Worm (Caenorhabditis elegans) whole organism, L2 larva: Measurements from ENCODE around the gene B0403.6.

Experiments
- C34F6.9 ChIP-seq: fragments of 150-350 bp; optimal IDR thresholded peaks from 2 replicates; lab custom pipeline; 2014; ENCODE audit warnings: missing biosample characterization, missing genetic modification characterization
- F13H6.1 ChIP-seq: sonication (generic microtip); optimal IDR thresholded peaks from 2 replicates; lab custom pipeline; 2016; ENCODE audit warnings: missing genetic modification characterization, missing compliant biosample characterization
- Y55F3AM.14 ChIP-seq: fragments of 200-800 bp; sonication (Bioruptor generic); optimal IDR thresholded peaks from 2 replicates; lab custom pipeline; 2018; ENCODE audit warnings: mild to moderate bottlenecking, missing genetic modification characterization, missing compliant biosample characterization
- aly-2 ChIP-seq: fragments of 150-350 bp; optimal IDR thresholded peaks from 2 replicates; lab custom pipeline; 2014; ENCODE audit warnings: missing biosample characterization, missing genetic modification characterization
- blmp-1 ChIP-seq: sonication (generic microtip); optimal IDR thresholded peaks from 2 replicates; lab custom pipeline; 2017; ENCODE audit warnings: missing genetic modification characterization, mild to moderate bottlenecking, missing compliant biosample characterization, antibody characterized with exemption, moderate library complexity; ENCODE audit not compliant: insufficient read depth
- crh-2 ChIP-seq: sonication (generic microtip); optimal IDR thresholded peaks from 2 replicates; lab custom pipeline; 2017; ENCODE audit warnings: missing biosample characterization, missing genetic modification characterization
- dmd-4 ChIP-seq: sonication (generic microtip); optimal IDR thresholded peaks from 2 replicates; lab custom pipeline; 2017; ENCODE audit warnings: missing biosample characterization, missing genetic modification characterization
- egl-27 ChIP-seq: sonication (generic microtip); optimal IDR thresholded peaks from 3 replicates; lab custom pipeline; 2017; ENCODE audit warnings: missing biosample characterization, missing genetic modification reagents, missing genetic modification characterization
- elt-1 ChIP-seq: fragments of 150-350 bp; optimal IDR thresholded peaks from 2 replicates; lab custom pipeline; 2014; ENCODE audit warnings: missing biosample characterization, missing genetic modification characterization
- elt-3 ChIP-seq: sonication (generic microtip); optimal IDR thresholded peaks from 2 replicates; lab custom pipeline; 2017; ENCODE audit warnings: missing biosample characterization, missing genetic modification characterization
- fos-1 ChIP-seq: fragments of 150-350 bp; optimal IDR thresholded peaks from 2 replicates; lab custom pipeline; 2014; ENCODE audit warnings: missing biosample characterization, missing genetic modification characterization
- gmeb-1 ChIP-seq: fragments of 150-350 bp; optimal IDR thresholded peaks from 2 replicates; lab custom pipeline; 2014; ENCODE audit warnings: missing biosample characterization, missing genetic modification characterization
- lin-11 ChIP-seq: fragments of 150-350 bp; sonication (generic microtip); optimal IDR thresholded peaks from 2 replicates; lab custom pipeline; 2014; ENCODE audit warnings: missing biosample characterization, missing genetic modification characterization, inconsistent platforms, mixed read lengths
- lin-39 ChIP-seq: fragments of 150-350 bp; optimal IDR thresholded peaks from 2 replicates; lab custom pipeline; 2014; ENCODE audit warnings: missing biosample characterization, missing genetic modification reagents, missing genetic modification characterization
- lsy-2 ChIP-seq, 2 experiments: fragments of 150-350 bp in 1 of 2; sonication (generic microtip) in 1 of 2; optimal IDR thresholded peaks; 2 replicates each; lab custom pipeline; 2014 to 2017; ENCODE audit warnings: missing biosample characterization in 2 of 2, missing genetic modification characterization in 2 of 2
- mab-5 ChIP-seq: fragments of 150-350 bp; optimal IDR thresholded peaks from 2 replicates; lab custom pipeline; 2014; ENCODE audit warnings: missing biosample characterization, missing genetic modification characterization
- mbf-1 ChIP-seq: sonication (generic microtip); optimal IDR thresholded peaks from 2 replicates; lab custom pipeline; 2017; ENCODE audit warnings: missing biosample characterization, missing genetic modification characterization
- mdl-1 ChIP-seq, 2 experiments: fragments of 150-350 bp in 1 of 2; sonication (generic microtip) in 1 of 2; optimal IDR thresholded peaks; 2 replicates each; lab custom pipeline; 2017; ENCODE audit warnings: missing biosample characterization in 2 of 2, missing genetic modification characterization in 2 of 2
- nhr-10 ChIP-seq: sonication (generic microtip); optimal IDR thresholded peaks from 2 replicates; lab custom pipeline; 2017; ENCODE audit warnings: missing biosample characterization, missing genetic modification characterization
- nhr-12 ChIP-seq: fragments of 150-350 bp; optimal IDR thresholded peaks from 2 replicates; lab custom pipeline; 2014; ENCODE audit warnings: missing biosample characterization, missing genetic modification characterization
- nhr-129 ChIP-seq: fragments of 150-350 bp; optimal IDR thresholded peaks from 2 replicates; lab custom pipeline; 2014; ENCODE audit warnings: missing biosample characterization, missing genetic modification characterization
- nhr-23 ChIP-seq: fragments of 150-350 bp; optimal IDR thresholded peaks from 2 replicates; lab custom pipeline; 2014; ENCODE audit warnings: missing biosample characterization, missing genetic modification reagents, missing genetic modification characterization
- nhr-237 ChIP-seq: fragments of 150-350 bp; optimal IDR thresholded peaks from 2 replicates; lab custom pipeline; 2014; ENCODE audit warnings: missing biosample characterization, missing genetic modification characterization
- nhr-25 ChIP-seq: fragments of 150-350 bp; sonication (generic microtip); optimal IDR thresholded peaks from 3 replicates; lab custom pipeline; 2014; ENCODE audit warnings: missing biosample characterization, missing genetic modification characterization
- nhr-6 ChIP-seq: fragments of 150-350 bp; optimal IDR thresholded peaks from 2 replicates; lab custom pipeline; 2014; ENCODE audit warnings: missing biosample characterization, missing genetic modification characterization
- peb-1 ChIP-seq: fragments of 150-350 bp; optimal IDR thresholded peaks from 2 replicates; lab custom pipeline; 2014; ENCODE audit warnings: missing biosample characterization, missing genetic modification characterization
- sem-4 ChIP-seq: fragments of 150-350 bp; optimal IDR thresholded peaks from 2 replicates; lab custom pipeline; 2014; ENCODE audit warnings: missing biosample characterization, missing genetic modification reagents, missing genetic modification characterization
- skn-1 ChIP-seq: sonication (generic microtip); optimal IDR thresholded peaks from 2 replicates; lab custom pipeline; 2017; ENCODE audit warnings: missing biosample characterization, missing genetic modification characterization
- sma-3 ChIP-seq: sonication (generic microtip); optimal IDR thresholded peaks from 2 replicates; lab custom pipeline; 2016; ENCODE audit warnings: missing genetic modification reagents, missing genetic modification characterization, missing compliant biosample characterization
- sma-9 ChIP-seq, 2 experiments: fragments of 150-350 bp in 1 of 2; sonication (generic microtip) in 1 of 2; optimal IDR thresholded peaks; 2 replicates each; lab custom pipeline; 2014 to 2016; ENCODE audit warnings: missing genetic modification characterization in 2 of 2, mild to moderate bottlenecking in 1 of 2, missing biosample characterization in 1 of 2, missing compliant biosample characterization in 1 of 2, missing genetic modification reagents in 1 of 2, moderate library complexity in 1 of 2
- snpc-4 ChIP-seq: fragments of 150-350 bp; optimal IDR thresholded peaks from 2 replicates; lab custom pipeline; 2014; ENCODE audit warnings: missing biosample characterization, missing genetic modification characterization
- unc-39 ChIP-seq: fragments of 150-350 bp; optimal IDR thresholded peaks from 2 replicates; lab custom pipeline; 2014; ENCODE audit warnings: missing biosample characterization, missing genetic modification characterization
- unc-62 ChIP-seq: fragments of 150-350 bp; optimal IDR thresholded peaks from 2 replicates; lab custom pipeline; 2014; ENCODE audit warnings: missing biosample characterization, missing genetic modification reagents, missing genetic modification characterization
- zag-1 ChIP-seq: fragments of 150-350 bp; optimal IDR thresholded peaks from 2 replicates; lab custom pipeline; 2014; ENCODE audit warnings: missing biosample characterization, missing genetic modification characterization
- ztf-11 ChIP-seq: sonication (generic microtip); optimal IDR thresholded peaks from 2 replicates; lab custom pipeline; 2017; ENCODE audit warnings: missing biosample characterization, missing genetic modification characterization
- ztf-4 ChIP-seq: fragments of 150-350 bp; optimal IDR thresholded peaks from 2 replicates; lab custom pipeline; 2014; ENCODE audit warnings: missing biosample characterization, missing genetic modification characterization

B0403.6 gene

ce11 chrX:7057357-7057756 lies 17.8 kb downstream of the B0403.6 start, which contains the start of gene B0403.5:
Gene B0403.5 (plus strand): TSS chrX:7057724.
- TF ChIP-seq Y55F3AM.14 (GFP tag; lab: Kevin White, UChicago) (no peak), blmp-1 (peak; percentile 51)

DNA sequence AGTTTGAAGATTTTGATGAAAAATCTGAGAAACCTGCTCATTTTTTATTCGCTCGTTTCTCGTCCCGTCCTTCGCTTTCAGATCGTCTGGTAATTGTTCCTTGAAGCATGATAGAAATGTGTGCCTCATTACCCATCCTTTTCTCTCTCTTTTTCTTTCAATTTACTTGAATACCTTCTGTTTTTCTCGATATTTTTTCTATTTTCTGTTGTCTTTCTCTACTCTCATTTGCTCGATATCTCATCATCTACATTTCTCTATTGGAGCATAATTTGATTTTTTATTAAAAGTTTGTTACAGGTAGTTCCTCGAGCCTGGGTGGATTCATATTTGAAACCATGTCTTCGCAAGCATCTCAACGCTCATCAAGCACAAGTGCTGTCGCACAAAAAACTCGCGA lies 24.9 kb downstream of the B0403.6 start, which contains the start of gene ubc-17:
TSS of gene ubc-17 (plus strand) at position 301 of the 400 bp plus-strand sequence.
- no peak for TF ChIP-seq nhr-12
- no peak for TF ChIP-seq mdl-1 (tag; optimal IDR thresholded peaks at IDR 0.05; lab: Kevin White, UChicago)
- TF ChIP-seq snpc-4 (tag; lab: Kevin White, UChicago): no peak
- TF ChIP-seq sma-3 (GFP tag; lab: Kevin White, UChicago): no peak
- TF ChIP-seq elt-1 (tag; lab: Kevin White, UChicago): no peak
- no peak for TF ChIP-seq mbf-1 (tag; lab: Kevin White, UChicago)
- TF ChIP-seq sem-4 (tag; lab: Kevin White, UChicago): no peak
- TF ChIP-seq ztf-4 (tag; lab: Kevin White, UChicago): no peak
- no peak for TF ChIP-seq blmp-1
- TF ChIP-seq ztf-11 (tag; lab: Kevin White, UChicago): no peak
- no peak for TF ChIP-seq mab-5
- no peak for TF ChIP-seq nhr-237 (tag; lab: Kevin White, UChicago)
- TF ChIP-seq Y55F3AM.14 (GFP tag; lab: Kevin White, UChicago): no peak
- no peak for TF ChIP-seq lin-11
- no peak for TF ChIP-seq nhr-10
- TF ChIP-seq unc-39: no peak
- no peak for TF ChIP-seq gmeb-1 (tag; lab: Kevin White, UChicago)
- TF ChIP-seq lin-39: no peak

ce11 chrX:7040760-7041159 lies 34.4 kb downstream of the B0403.6 start:
- TF ChIP-seq C34F6.9 (tag; lab: Kevin White, UChicago) (peak; percentile 10), aly-2 (tag; lab: Kevin White, UChicago) (no peak), sem-4 (tag; lab: Kevin White, UChicago) (peak; percentile 40), peb-1 (tag; lab: Kevin White, UChicago) (no peak), elt-3 (no peak), lin-39 (no peak), dmd-4 (tag; lab: Kevin White, UChicago) (no peak), blmp-1 (no peak), nhr-6 (tag; lab: Kevin White, UChicago) (no peak), egl-27 (tag; lab: Kevin White, UChicago) (peak; percentile 33), sma-3 (GFP tag; lab: Kevin White, UChicago) (no peak), elt-1 (tag; lab: Kevin White, UChicago) (no peak), crh-2 (tag; lab: Kevin White, UChicago) (no peak), nhr-25 (tag; lab: Kevin White, UChicago) (no peak), sma-9 (GFP tag; optimal IDR thresholded peaks at IDR 0.05; lab: Kevin White, UChicago) (peak; percentile 23), sma-9 (tag; optimal IDR thresholded peaks at IDR 0.05; lab: Kevin White, UChicago) (no peak), zag-1 (tag; lab: Kevin White, UChicago) (peak; percentile 47), mab-5 (no peak), lsy-2 (tag; optimal IDR thresholded peaks at IDR 0.05; lab: Kevin White, UChicago) (peak in 1 of 2 experiments; percentile 30), mdl-1 (tag; optimal IDR thresholded peaks at IDR 0.05; lab: Kevin White, UChicago) (no peak), gmeb-1 (tag; lab: Kevin White, UChicago) (no peak)

ce11 chrX:7037998-7038397 lies 37.2 kb downstream of the B0403.6 start:
- TF ChIP-seq C34F6.9 (tag; lab: Kevin White, UChicago): no peak
- no peak for TF ChIP-seq sma-9 (GFP tag; optimal IDR thresholded peaks at IDR 0.05; lab: Kevin White, UChicago)
- TF ChIP-seq sma-9 (tag; optimal IDR thresholded peaks at IDR 0.05; lab: Kevin White, UChicago): no peak
- no peak for TF ChIP-seq peb-1 (tag; lab: Kevin White, UChicago)
- no peak for TF ChIP-seq lsy-2 (tag; optimal IDR thresholded peaks at IDR 0.05; lab: Kevin White, UChicago)
- TF ChIP-seq skn-1 (tag; lab: Kevin White, UChicago): no peak
- TF ChIP-seq elt-3: no peak
- TF ChIP-seq F13H6.1 (tag; lab: Kevin White, UChicago): no peak
- no peak for TF ChIP-seq fos-1 (tag; lab: Kevin White, UChicago)
- no peak for TF ChIP-seq elt-1 (tag; lab: Kevin White, UChicago)
- TF ChIP-seq nhr-129 (tag; lab: Kevin White, UChicago): no peak
- no peak for TF ChIP-seq nhr-12
- TF ChIP-seq dmd-4 (tag; lab: Kevin White, UChicago): no peak
- TF ChIP-seq unc-62 (GFP tag; lab: Kevin White, UChicago): no peak
- no peak for TF ChIP-seq nhr-23
